Fruit fly (Drosophila melanogaster): ENCODE data around the gene Ddrgk1.

dm6 chr3R:21252478-21252877, 37.6 kb downstream of the Ddrgk1 start:
- TF ChIP-seq Met (GFP tag; optimal IDR thresholded peaks at IDR 0.05) (no peak), Hr38 (GFP tag; optimal IDR thresholded peaks at IDR 0.05) (no peak), OdsH (GFP tag; optimal IDR thresholded peaks at IDR 0.05) (no peak), Gug (GFP tag; IDR thresholded peaks at IDR 0.05) (no peak), CG16779 (tag; optimal IDR thresholded peaks at IDR 0.05) (no peak), fkh (GFP tag; optimal IDR thresholded peaks at IDR 0.05) (no peak), Hr39 (GFP tag; optimal IDR thresholded peaks at IDR 0.05) (no peak), Ets96B (tag; optimal IDR thresholded peaks at IDR 0.05) (no peak)

All from whole organism, prepupa.